Worm (Caenorhabditis elegans): Measurements from ENCODE around the gene T10C6.15.

The T10C6.15 gene

DNA sequence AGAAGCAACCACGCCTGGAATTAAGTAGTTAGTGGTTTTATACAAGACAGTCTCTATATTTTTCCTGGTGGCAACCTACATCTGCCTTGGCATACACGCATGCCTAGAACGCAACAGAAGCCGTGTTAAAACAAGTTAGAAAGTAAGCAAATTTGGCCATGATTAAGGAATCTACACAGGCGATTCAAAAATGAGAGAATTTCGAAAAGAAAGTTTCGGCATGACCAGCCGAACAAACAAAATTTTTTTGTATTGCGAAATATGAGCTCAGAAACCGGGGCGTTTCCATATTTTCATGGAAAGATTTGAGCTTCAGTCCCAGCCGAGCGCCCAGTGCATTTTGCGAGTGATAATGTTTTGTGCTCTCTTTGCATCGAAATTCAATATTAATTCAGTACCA lies 14.4 kb upstream of the T10C6.15 start, which contains the start of gene F14H3.15:
F14H3.15 (minus strand) TSS at position 101 of the 400 bp plus-strand sequence.
- TF ChIP-seq nhr-25 (tag; optimal IDR thresholded peaks at IDR 0.05), result no peak
- no peak for TF ChIP-seq ztf-4 (tag; optimal IDR thresholded peaks at IDR 0.05)
- TF ChIP-seq egl-27 (tag; optimal IDR thresholded peaks at IDR 0.05), result no peak
- no peak for TF ChIP-seq snpc-4 (tag; optimal IDR thresholded peaks at IDR 0.05)
- TF ChIP-seq mbf-1 (tag; optimal IDR thresholded peaks at IDR 0.05), result no peak
- TF ChIP-seq ZK546.5 (tag; optimal IDR thresholded peaks at IDR 0.05), result no peak
- TF ChIP-seq ama-1 (optimal IDR thresholded peaks at IDR 0.05), result no peak
- no peak for TF ChIP-seq sem-4 (tag; optimal IDR thresholded peaks at IDR 0.05)
- no peak for TF ChIP-seq crh-2 (tag; optimal IDR thresholded peaks at IDR 0.05)
- no peak for TF ChIP-seq nhr-12 (tag; optimal IDR thresholded peaks at IDR 0.05)
- TF ChIP-seq nhr-10 (tag; optimal IDR thresholded peaks at IDR 0.05), result no peak
- TF ChIP-seq mdl-1 (tag; optimal IDR thresholded peaks at IDR 0.05), result no peak
- no peak for TF ChIP-seq nhr-21 (tag; optimal IDR thresholded peaks at IDR 0.05)
- TF ChIP-seq lin-13 (GFP tag; optimal IDR thresholded peaks at IDR 0.05), result no peak
- TF ChIP-seq dmd-4 (tag; optimal IDR thresholded peaks at IDR 0.05), result no peak
- no peak for TF ChIP-seq ceh-16 (tag; optimal IDR thresholded peaks at IDR 0.05)
- TF ChIP-seq peb-1 (tag; optimal IDR thresholded peaks at IDR 0.05), result no peak
- no peak for TF ChIP-seq F13H6.1 (tag; optimal IDR thresholded peaks at IDR 0.05)
- no peak for TF ChIP-seq elt-1 (tag; optimal IDR thresholded peaks at IDR 0.05)
- no peak for TF ChIP-seq sma-9 (GFP tag; optimal IDR thresholded peaks at IDR 0.05)
- no peak for TF ChIP-seq sma-9 (tag; optimal IDR thresholded peaks at IDR 0.05)

DNA sequence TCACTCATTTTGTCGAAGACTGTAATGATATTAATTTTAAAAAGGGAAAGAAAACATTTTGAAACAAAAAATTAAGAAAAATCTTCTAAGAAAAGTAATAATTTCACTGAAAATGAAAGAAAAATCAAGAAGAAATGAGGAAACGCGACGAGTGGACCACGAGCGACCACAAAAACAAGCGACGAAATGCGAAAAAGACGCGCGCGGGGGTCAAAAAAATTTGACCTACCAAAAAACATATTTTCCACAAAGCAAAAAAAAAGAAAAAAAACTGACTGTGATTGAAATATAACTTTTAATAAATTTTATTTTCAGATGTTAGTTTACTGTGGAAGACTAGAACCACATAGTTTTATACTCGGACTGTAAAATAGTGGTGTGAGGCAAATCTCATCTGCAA lies 13.1 kb upstream of the T10C6.15 start, which contains the start of gene F14H3.6:
F14H3.6 (minus strand) TSS at position 22 of the 400 bp plus-strand sequence.
- TF ChIP-seq ceh-16 (tag; optimal IDR thresholded peaks at IDR 0.05) (no peak), ztf-4 (tag; optimal IDR thresholded peaks at IDR 0.05) (no peak), blmp-1 (tag; optimal IDR thresholded peaks at IDR 0.05; ENCODE audit: insufficient read depth) (no peak), skn-1 (tag; optimal IDR thresholded peaks at IDR 0.05) (no peak), nhr-21 (tag; optimal IDR thresholded peaks at IDR 0.05) (no peak), nhr-12 (tag; optimal IDR thresholded peaks at IDR 0.05) (no peak), elt-1 (tag; optimal IDR thresholded peaks at IDR 0.05) (no peak), nhr-6 (tag; optimal IDR thresholded peaks at IDR 0.05) (no peak), fos-1 (tag; optimal IDR thresholded peaks at IDR 0.05) (no peak), elt-3 (tag; optimal IDR thresholded peaks at IDR 0.05) (no peak), Y55F3AM.14 (GFP tag; optimal IDR thresholded peaks at IDR 0.05) (no peak), crh-2 (tag; optimal IDR thresholded peaks at IDR 0.05) (no peak), sma-3 (GFP tag; optimal IDR thresholded peaks at IDR 0.05) (no peak), R02D3.7 (tag; optimal IDR thresholded peaks at IDR 0.05) (no peak), nhr-10 (tag; optimal IDR thresholded peaks at IDR 0.05) (no peak), gmeb-1 (tag; optimal IDR thresholded peaks at IDR 0.05) (no peak), dmd-4 (tag; optimal IDR thresholded peaks at IDR 0.05) (no peak)

ce11 chrV:16057010-16057463 lies 11.3 kb upstream of the T10C6.15 start, which contains the start of gene F14H3.5:
F14H3.5 (minus strand) TSS chrV:16057060.
- TF ChIP-seq nhr-21 (tag; optimal IDR thresholded peaks at IDR 0.05), result no peak
- no peak for TF ChIP-seq ztf-11 (tag; optimal IDR thresholded peaks at IDR 0.05)
- no peak for TF ChIP-seq snpc-4 (tag; optimal IDR thresholded peaks at IDR 0.05)
- no peak for TF ChIP-seq blmp-1 (tag; optimal IDR thresholded peaks at IDR 0.05; ENCODE audit: insufficient read depth)
- no peak for TF ChIP-seq mdl-1 (tag; optimal IDR thresholded peaks at IDR 0.05)
- TF ChIP-seq peb-1 (tag; optimal IDR thresholded peaks at IDR 0.05), result no peak
- no peak for TF ChIP-seq skn-1 (tag; optimal IDR thresholded peaks at IDR 0.05)
- no peak for TF ChIP-seq elt-1 (tag; optimal IDR thresholded peaks at IDR 0.05)
- no peak for TF ChIP-seq lin-13 (GFP tag; optimal IDR thresholded peaks at IDR 0.05)
- TF ChIP-seq ZK546.5 (tag; optimal IDR thresholded peaks at IDR 0.05), result no peak

ce11 chrV:16055031-16055430 lies 9.3 kb upstream of the T10C6.15 start, which contains the start of gene F14H3.4:
F14H3.4 (minus strand) TSS chrV:16055072.
- TF ChIP-seq blmp-1 (tag; optimal IDR thresholded peaks at IDR 0.05; ENCODE audit: insufficient read depth) (no peak), unc-39 (tag; optimal IDR thresholded peaks at IDR 0.05) (no peak)

DNA sequence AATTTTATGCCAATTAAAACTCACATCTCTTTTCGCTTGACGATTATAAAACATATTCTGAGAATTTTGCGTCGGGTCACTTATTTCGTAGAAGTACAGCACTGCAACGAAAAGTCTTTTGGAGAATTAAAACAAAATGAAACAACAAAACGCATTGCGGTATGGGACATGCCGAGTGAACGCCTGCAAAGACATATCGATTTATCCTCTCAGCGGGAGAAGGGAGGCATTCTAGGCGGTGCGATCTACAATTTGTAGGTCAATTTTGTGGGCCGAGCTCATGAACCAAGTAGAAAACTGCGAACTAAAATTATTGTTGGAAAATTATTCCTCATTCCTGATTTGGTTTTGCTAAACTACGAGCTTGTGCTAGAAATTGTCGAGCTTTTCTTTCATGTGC lies 7.6 kb upstream of the T10C6.15 start, which contains the start of gene F14H3.3:
F14H3.3 (minus strand) TSS at position 101 of the 400 bp plus-strand sequence.
- TF ChIP-seq unc-62 (GFP tag; optimal IDR thresholded peaks at IDR 0.05) (no peak), R02D3.7 (tag; optimal IDR thresholded peaks at IDR 0.05) (no peak)

Measured in whole organism, L2 larva.